Fruit fly (Drosophila melanogaster) whole organism, embryonic: ENCODE data around the gene PIG-S.

Experiments used
- CG12104 ChIP-seq: fragments of 200-800 bp; sonication (Bioruptor generic); optimal IDR thresholded peaks from 3 replicates; lab custom pipeline; 2016; ENCODE audit warnings: missing biosample characterization, missing genetic modification characterization
- CG13287 ChIP-seq: fragments of 200-800 bp; sonication (Bioruptor generic); IDR thresholded peaks from 2 replicates; pipeline ENCODE4 v1.3.6; 2022; ENCODE audit warnings: missing biosample characterization, missing genetic modification characterization; ENCODE audit not compliant: partially characterized antibody
- CG14050 ChIP-seq: fragments of 200-800 bp; sonication (Bioruptor generic); IDR thresholded peaks from 3 replicates; pipeline ENCODE4 v1.3.6; 2022; ENCODE audit warnings: missing biosample characterization, missing genetic modification characterization
- CG15073 ChIP-seq: fragments of 200-800 bp; sonication (Bioruptor generic); optimal IDR thresholded peaks from 2 replicates; lab custom pipeline; 2016; ENCODE audit warnings: missing biosample characterization, missing genetic modification characterization
- CG17328 ChIP-seq: fragments of 200-800 bp; sonication (Bioruptor generic); IDR thresholded peaks from 2 replicates; pipeline ENCODE4 v1.3.6; 2022; ENCODE audit warnings: missing biosample characterization, missing genetic modification characterization
- CG17385 ChIP-seq: fragments of 200-800 bp; sonication (Bioruptor generic); optimal IDR thresholded peaks from 3 replicates; lab custom pipeline; 2018; ENCODE audit warnings: missing biosample characterization, mild to moderate bottlenecking, missing genetic modification characterization
- CG17568 ChIP-seq: fragments of 200-800 bp; sonication (Bioruptor generic); optimal IDR thresholded peaks from 2 replicates; lab custom pipeline; 2018; ENCODE audit warnings: missing biosample characterization, mild to moderate bottlenecking, missing genetic modification characterization, moderate library complexity
- CG17829 ChIP-seq: fragments of 200-800 bp; optimal IDR thresholded peaks from 2 replicates; lab custom pipeline; 2019; ENCODE audit warnings: missing biosample characterization, mild to moderate bottlenecking, missing genetic modification characterization, moderate library complexity
- CG30020 ChIP-seq: fragments of 200-800 bp; optimal IDR thresholded peaks from 2 replicates; lab custom pipeline; 2019; ENCODE audit warnings: missing biosample characterization, mild to moderate bottlenecking, missing genetic modification characterization, moderate library complexity
- CG4424 ChIP-seq: fragments of 200-800 bp; sonication (Bioruptor generic); optimal IDR thresholded peaks from 3 replicates; lab custom pipeline; 2016; ENCODE audit warnings: missing biosample characterization, missing genetic modification characterization
- CG7928 ChIP-seq: fragments of 200-800 bp; sonication (Bioruptor generic); optimal IDR thresholded peaks from 2 replicates; lab custom pipeline; 2017; ENCODE audit warnings: missing biosample characterization, mild to moderate bottlenecking, missing genetic modification characterization
- CG9215 ChIP-seq: fragments of 200-800 bp; sonication (Bioruptor generic); IDR thresholded peaks from 2 replicates; pipeline ENCODE4 v1.3.6; 2022; ENCODE audit warnings: missing biosample characterization, missing genetic modification characterization
- CG9817 ChIP-seq: fragments of 200-800 bp; sonication (Bioruptor generic); optimal IDR thresholded peaks from 2 replicates; lab custom pipeline; 2018; ENCODE audit warnings: missing biosample characterization, mild to moderate bottlenecking, missing genetic modification characterization, moderate library complexity
- CoRest ChIP-seq: fragments of 200-800 bp; sonication (Bioruptor generic); optimal IDR thresholded peaks from 3 replicates; lab custom pipeline; 2018; ENCODE audit warnings: missing biosample characterization, mild to moderate bottlenecking, missing genetic modification characterization, moderate library complexity
- Elba2 ChIP-seq: fragments of 200-800 bp; sonication (Bioruptor generic); optimal IDR thresholded peaks from 3 replicates; lab custom pipeline; 2016; ENCODE audit warnings: missing biosample characterization, missing genetic modification characterization
- Gug ChIP-seq: fragments of 200-800 bp; sonication (Bioruptor generic); IDR thresholded peaks from 4 replicates; pipeline ENCODE4 v1.3.6; 2022; ENCODE audit warnings: missing biosample characterization, missing genetic modification characterization
- H2.0 ChIP-seq: fragments of 200-800 bp; sonication (Bioruptor generic); IDR thresholded peaks from 2 replicates; pipeline ENCODE4 v1.3.6; 2022; ENCODE audit warnings: missing biosample characterization, missing genetic modification characterization
- Meics ChIP-seq: fragments of 200-800 bp; sonication (Bioruptor generic); optimal IDR thresholded peaks from 2 replicates; lab custom pipeline; 2017; ENCODE audit warnings: missing biosample characterization, mild to moderate bottlenecking, missing genetic modification characterization
- Mrtf ChIP-seq: fragments of 200-800 bp; sonication (Bioruptor generic); IDR thresholded peaks from 3 replicates; pipeline ENCODE4 v1.3.6; 2022; ENCODE audit warnings: missing biosample characterization, missing genetic modification characterization
- Rfx ChIP-seq: fragments of 200-800 bp; sonication (Bioruptor generic); IDR thresholded peaks from 2 replicates; pipeline ENCODE4 v1.3.6; 2022; ENCODE audit warnings: missing biosample characterization, missing genetic modification characterization
- Rx ChIP-seq: fragments of 200-800 bp; sonication (Bioruptor generic); IDR thresholded peaks from 2 replicates; pipeline ENCODE4 v1.3.6; 2022; ENCODE audit warnings: missing biosample characterization, missing genetic modification characterization
- Sox100B ChIP-seq: fragments of 200-800 bp; sonication (Bioruptor generic); optimal IDR thresholded peaks from 3 replicates; lab custom pipeline; 2018; ENCODE audit warnings: missing biosample characterization, mild to moderate bottlenecking, missing genetic modification characterization
- Sry-δ ChIP-seq: fragments of 200-800 bp; sonication (Bioruptor generic); optimal IDR thresholded peaks from 2 replicates; lab custom pipeline; 2016; ENCODE audit warnings: missing biosample characterization, missing genetic modification characterization
- al ChIP-seq: fragments of 200-800 bp; sonication (Bioruptor generic); IDR thresholded peaks from 2 replicates; pipeline ENCODE4 v1.3.6; 2022; ENCODE audit warnings: missing biosample characterization, missing genetic modification characterization
- ase ChIP-seq: fragments of 200-800 bp; sonication (Bioruptor generic); IDR thresholded peaks from 3 replicates; pipeline ENCODE4 v1.3.6; 2022; ENCODE audit warnings: missing biosample characterization, missing genetic modification characterization
- az2 ChIP-seq: fragments of 200-800 bp; sonication (Bioruptor generic); optimal IDR thresholded peaks from 3 replicates; lab custom pipeline; 2016; ENCODE audit warnings: missing biosample characterization, missing genetic modification characterization
- bsh ChIP-seq, 2 experiments: fragments of 200-800 bp; sonication (Bioruptor generic); optimal IDR thresholded peaks; 2 replicates each; lab custom pipeline; 2017 to 2018; ENCODE audit warnings: mild to moderate bottlenecking in 2 of 2, missing biosample characterization in 2 of 2, missing genetic modification characterization in 2 of 2, moderate library complexity in 1 of 2
- cad ChIP-seq: fragments of >200 bp; optimal IDR thresholded peaks from 2 replicates; lab custom pipeline; 2017; ENCODE audit warnings: missing biosample characterization, missing genetic modification characterization
- chif ChIP-seq, 2 experiments: fragments of 200-800 bp; sonication (Bioruptor generic); optimal IDR thresholded peaks; 3 replicates each; lab custom pipeline; 2016; ENCODE audit warnings: missing biosample characterization in 2 of 2, missing genetic modification characterization in 2 of 2
- chn ChIP-seq: fragments of 200-800 bp; sonication (Bioruptor generic); optimal IDR thresholded peaks from 2 replicates; lab custom pipeline; 2016; ENCODE audit warnings: missing biosample characterization, missing genetic modification characterization
- corto ChIP-seq: fragments of 200-800 bp; sonication (Bioruptor generic); optimal IDR thresholded peaks from 2 replicates; lab custom pipeline; 2016; ENCODE audit warnings: missing biosample characterization, mild to moderate bottlenecking, missing genetic modification characterization, moderate library complexity
- danr ChIP-seq: fragments of 200-800 bp; sonication (Bioruptor generic); IDR thresholded peaks from 2 replicates; pipeline ENCODE4 v1.3.6; 2022; ENCODE audit warnings: missing biosample characterization, missing genetic modification characterization
- emc ChIP-seq: fragments of 200-800 bp; sonication (Bioruptor generic); optimal IDR thresholded peaks from 2 replicates; lab custom pipeline; 2016; ENCODE audit warnings: missing biosample characterization, missing genetic modification characterization
- esg ChIP-seq: fragments of 200-800 bp; sonication (Bioruptor generic); conservative IDR thresholded peaks from 2 replicates; pipeline ENCODE4 v1.3.6; 2022; ENCODE audit warnings: missing biosample characterization, missing genetic modification characterization
- eve ChIP-seq, 2 experiments: fragments of >200 bp; optimal IDR thresholded peaks; 2 replicates each; lab custom pipeline; 2017; ENCODE audit warnings: missing biosample characterization in 2 of 2, missing genetic modification characterization in 2 of 2
- fd96Cb ChIP-seq: fragments of 200-800 bp; sonication (Bioruptor generic); optimal IDR thresholded peaks from 2 replicates; lab custom pipeline; 2018; ENCODE audit warnings: missing biosample characterization, mild to moderate bottlenecking, missing genetic modification characterization, moderate library complexity
- gro ChIP-seq: fragments of 200-800 bp; sonication (Bioruptor generic); optimal IDR thresholded peaks from 2 replicates; lab custom pipeline; 2016; ENCODE audit warnings: missing biosample characterization, missing genetic modification characterization
- gsb-n ChIP-seq: fragments of 200-800 bp; sonication (Bioruptor generic); optimal IDR thresholded peaks from 3 replicates; lab custom pipeline; 2018; ENCODE audit warnings: missing biosample characterization, mild to moderate bottlenecking, missing genetic modification characterization
- inv ChIP-seq: fragments of 200-800 bp; sonication (Bioruptor generic); IDR thresholded peaks from 2 replicates; pipeline ENCODE4 v1.3.6; 2022; ENCODE audit warnings: missing biosample characterization, missing genetic modification characterization; ENCODE audit not compliant: partially characterized antibody
- mirr ChIP-seq: fragments of 200-800 bp; sonication (Bioruptor generic); optimal IDR thresholded peaks from 3 replicates; lab custom pipeline; 2018; ENCODE audit warnings: missing biosample characterization, mild to moderate bottlenecking, missing genetic modification characterization
- odd ChIP-seq: fragments of 200-800 bp; sonication (Bioruptor generic); optimal IDR thresholded peaks from 2 replicates; lab custom pipeline; 2017; ENCODE audit warnings: missing biosample characterization, mild to moderate bottlenecking, missing genetic modification characterization
- onecut ChIP-seq: fragments of 200-800 bp; sonication (Bioruptor generic); IDR thresholded peaks from 2 replicates; pipeline ENCODE4 v1.3.6; 2022; ENCODE audit warnings: missing biosample characterization, missing genetic modification characterization
- rib ChIP-seq: fragments of 200-800 bp; sonication (Bioruptor generic); IDR thresholded peaks from 2 replicates; pipeline ENCODE4 v1.3.6; 2022; ENCODE audit warnings: missing biosample characterization, missing genetic modification characterization
- sima ChIP-seq: fragments of 200-800 bp; sonication (Bioruptor generic); optimal IDR thresholded peaks from 2 replicates; lab custom pipeline; 2016; ENCODE audit warnings: missing biosample characterization, missing genetic modification characterization
- tll ChIP-seq, 2 experiments: fragments of 200-800 bp in 1 of 2; fragments of >200 bp in 1 of 2; sonication (Bioruptor generic) in 1 of 2; optimal IDR thresholded peaks; 2 replicates each; lab custom pipeline; 2017 to 2019; ENCODE audit warnings: missing biosample characterization in 2 of 2, missing genetic modification characterization in 2 of 2, mild to moderate bottlenecking in 1 of 2, moderate library complexity in 1 of 2
- tup ChIP-seq: fragments of 200-800 bp; sonication (Bioruptor generic); optimal IDR thresholded peaks from 2 replicates; lab custom pipeline; 2016; ENCODE audit warnings: missing biosample characterization, mild to moderate bottlenecking, missing genetic modification characterization, moderate library complexity
- tx ChIP-seq: fragments of 200-800 bp; sonication (Bioruptor generic); optimal IDR thresholded peaks from 2 replicates; lab custom pipeline; 2016; ENCODE audit warnings: missing biosample characterization, missing genetic modification characterization
- unc-4 ChIP-seq: fragments of 200-800 bp; sonication (Bioruptor generic); IDR thresholded peaks from 2 replicates; pipeline ENCODE4 v1.3.6; 2022; ENCODE audit warnings: missing biosample characterization, missing genetic modification characterization; ENCODE audit not compliant: partially characterized antibody
- unpg ChIP-seq: fragments of 200-800 bp; sonication (Bioruptor generic); optimal IDR thresholded peaks from 3 replicates; lab custom pipeline; 2018; ENCODE audit warnings: missing biosample characterization, mild to moderate bottlenecking, missing genetic modification characterization, moderate library complexity
- zen ChIP-seq: fragments of 200-800 bp; sonication (Bioruptor generic); optimal IDR thresholded peaks from 3 replicates; lab custom pipeline; 2018; ENCODE audit warnings: missing biosample characterization, mild to moderate bottlenecking, missing genetic modification characterization, moderate library complexity

Gene PIG-S

DNA sequence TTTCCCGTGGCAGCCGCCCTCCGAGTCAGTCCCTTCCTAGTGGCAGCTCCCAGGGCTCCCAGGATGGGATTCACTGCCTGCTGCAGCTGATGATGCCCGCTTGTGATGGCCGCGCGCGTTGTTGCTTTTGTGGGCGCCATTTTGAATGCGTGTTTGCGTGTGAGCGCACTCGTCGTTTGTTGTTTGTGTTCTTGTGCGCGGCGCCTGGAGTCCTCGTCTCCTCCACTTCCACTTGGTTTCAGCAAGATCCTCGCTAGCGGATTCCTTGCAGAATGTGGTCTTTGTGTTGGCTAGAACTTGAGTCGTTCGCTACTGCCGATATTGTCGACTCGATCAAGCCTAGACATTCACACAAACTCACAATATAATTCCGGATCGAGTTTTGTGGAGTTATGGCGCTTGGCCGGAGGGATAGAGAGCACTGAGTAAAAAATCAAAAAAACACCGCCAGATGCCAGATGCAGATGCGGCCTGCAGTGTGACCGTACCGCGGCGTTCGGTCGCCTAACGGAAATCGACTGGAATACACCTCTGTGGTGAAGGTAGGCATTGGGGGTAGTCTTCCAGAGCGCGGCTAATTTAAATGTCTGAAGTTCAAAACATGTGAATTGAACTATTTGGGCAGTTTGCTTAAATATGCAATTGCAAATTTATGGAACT is 47.1 kb downstream of the PIG-S start, which contains the start of gene CycB3 (continued):
- TF ChIP-seq eve (GFP tag; optimal IDR thresholded peaks at IDR 0.05; lab: Kevin White, UChicago): no peak
- no peak for TF ChIP-seq bsh (GFP tag; optimal IDR thresholded peaks at IDR 0.05; lab: Kevin White, UChicago)
- TF ChIP-seq CG14050: no peak
- TF ChIP-seq odd (GFP tag; lab: Kevin White, UChicago): no peak
- peak; percentile 22 for TF ChIP-seq mirr (GFP tag; lab: Kevin White, UChicago)
- TF ChIP-seq al: no peak
- no peak for TF ChIP-seq fd96Cb (tag; lab: Kevin White, UChicago)
- no peak for TF ChIP-seq CG4424 (GFP tag; lab: Kevin White, UChicago)
- peak in 1 of 2 experiments; percentile 33 for TF ChIP-seq tll (GFP tag; optimal IDR thresholded peaks at IDR 0.05; lab: Kevin White, UChicago)
- TF ChIP-seq cad (GFP tag; lab: Kevin White, UChicago): no peak
- peak; percentile 8 for TF ChIP-seq CG30020 (tag; lab: Kevin White, UChicago)
- TF ChIP-seq Gug (GFP tag; lab: Robert Waterston, UW): no peak
- TF ChIP-seq tup (GFP tag; lab: Kevin White, UChicago): no peak
- peak; percentile 36; the same call in 1 of the 3 replicates for TF ChIP-seq ase (GFP tag; lab: Robert Waterston, UW)
- TF ChIP-seq Rx (GFP tag; lab: Robert Waterston, UW): no peak
- TF ChIP-seq Rfx (GFP tag; lab: Robert Waterston, UW): peak; percentile 55
- TF ChIP-seq Mrtf: no peak
- TF ChIP-seq CG12104 (GFP tag; lab: Kevin White, UChicago): no peak
- no peak for TF ChIP-seq esg (GFP tag; lab: Robert Waterston, UW)
- no peak for TF ChIP-seq CG17568 (GFP tag; lab: Kevin White, UChicago)
- TF ChIP-seq CG7928: no peak
- TF ChIP-seq unc-4 (GFP tag; lab: Robert Waterston, UW): 0 out of 2 replicates have a peak, but pooled peaks have one; percentile 27
- no peak for TF ChIP-seq chn (GFP tag; lab: Kevin White, UChicago)
- peak; percentile 58 for TF ChIP-seq Sry-δ
- no peak for TF ChIP-seq az2 (GFP tag; lab: Kevin White, UChicago)
- peak; percentile 46; the same call in 1 of the 2 replicates for TF ChIP-seq CG17328
- no peak for TF ChIP-seq gro (GFP tag; lab: Kevin White, UChicago)
- TF ChIP-seq CG9215: no peak
- no peak for TF ChIP-seq tx (GFP tag; lab: Kevin White, UChicago)
- TF ChIP-seq rib (GFP tag; lab: Robert Waterston, UW): no peak
- peak in 1 of 2 experiments; percentile 25 for TF ChIP-seq chif (GFP tag; optimal IDR thresholded peaks at IDR 0.05; lab: Kevin White, UChicago)
- TF ChIP-seq CG13287 (GFP tag; lab: Robert Waterston, UW): peak; percentile 49
- no peak for TF ChIP-seq unpg (GFP tag; lab: Kevin White, UChicago)
- no peak for TF ChIP-seq Elba2 (GFP tag; lab: Kevin White, UChicago)
- TF ChIP-seq sima (GFP tag; lab: Kevin White, UChicago): no peak
- TF ChIP-seq emc (GFP tag; lab: Kevin White, UChicago): no peak
- no peak for TF ChIP-seq CG15073 (GFP tag; lab: Kevin White, UChicago)
- no peak; the same call in none of the 2 replicates for TF ChIP-seq onecut
- TF ChIP-seq inv (GFP tag; lab: Robert Waterston, UW): no peak
- TF ChIP-seq danr (GFP tag; lab: Robert Waterston, UW): no peak
- peak; percentile 28 for TF ChIP-seq CG9817 (tag; lab: Kevin White, UChicago)
- no peak for TF ChIP-seq H2.0 (GFP tag; lab: Robert Waterston, UW)
- TF ChIP-seq CoRest (tag; lab: Kevin White, UChicago): peak; percentile 51
- TF ChIP-seq CG17829 (tag; lab: Kevin White, UChicago): peak; percentile 54
- TF ChIP-seq Meics: no peak
- TF ChIP-seq gsb-n (tag; lab: Kevin White, UChicago): peak; percentile 11
- TF ChIP-seq Sox100B (GFP tag; lab: Kevin White, UChicago): no peak
- peak; percentile 33 for TF ChIP-seq zen (tag; lab: Kevin White, UChicago)
- TF ChIP-seq CG17385 (GFP tag; lab: Kevin White, UChicago): peak; percentile 34
- TF ChIP-seq corto: no peak
